Worm (Caenorhabditis elegans): ENCODE data around the gene lin-1.

DNA sequence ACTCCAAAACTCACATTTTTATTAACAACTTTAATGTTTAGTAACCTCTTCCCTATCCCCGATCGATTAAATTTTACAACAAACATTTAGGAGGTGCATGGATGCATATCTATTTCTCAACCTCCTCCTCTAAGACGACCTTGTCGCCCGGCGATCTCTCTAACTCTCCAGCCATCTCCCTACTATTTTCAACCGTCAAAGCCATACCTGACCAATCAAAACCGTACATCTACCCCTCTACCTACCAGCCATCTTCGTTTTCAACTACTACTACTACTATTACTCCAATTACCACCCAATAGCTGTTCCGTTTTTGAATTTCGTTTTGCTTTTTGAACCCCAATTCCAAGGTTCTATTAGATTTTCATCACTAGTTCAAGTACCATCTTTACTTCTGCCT lies 21.5 kb upstream of the lin-1 start:
- TF ChIP-seq dao-5 (tag; optimal IDR thresholded peaks at IDR 0.05) (no peak), W03F9.2 (tag; optimal IDR thresholded peaks at IDR 0.05) (no peak)

Data from whole organism, L4/young adult.